Worm (Caenorhabditis elegans): ENCODE results near the gene F43H9.3.

F43H9.3 gene

DNA sequence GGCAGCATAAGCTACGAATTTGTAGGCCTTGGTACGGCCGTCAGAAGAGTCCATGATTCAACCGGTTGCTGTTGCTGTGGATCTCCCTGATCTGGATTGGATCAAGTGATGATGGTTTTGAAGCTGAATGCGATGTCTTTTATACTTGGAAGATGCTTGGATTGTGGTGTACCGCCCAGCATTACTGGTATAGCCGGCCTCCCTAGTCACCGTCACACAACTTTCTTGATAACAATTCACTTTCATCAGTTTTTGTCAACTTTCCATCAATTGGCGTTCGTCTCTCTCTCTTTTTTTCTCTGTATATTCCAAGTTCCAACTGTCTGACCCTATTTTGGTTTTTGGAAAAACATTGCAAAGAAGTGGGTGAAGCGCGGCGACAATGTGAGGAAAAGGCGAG, 26.1 kb upstream of the F43H9.3 start, which contains the start of gene col-43:
TSS of gene col-43 (minus strand) at position 101 of the 400 bp plus-strand sequence.
- no peak for TF ChIP-seq sem-2 (GFP tag; optimal IDR thresholded peaks at IDR 0.05)
- no peak for TF ChIP-seq drap-1 (GFP tag; optimal IDR thresholded peaks at IDR 0.05)
- no peak for TF ChIP-seq blmp-1 (tag; optimal IDR thresholded peaks at IDR 0.05)
- TF ChIP-seq elt-1 (tag; optimal IDR thresholded peaks at IDR 0.05; ENCODE audit: borderline replicate concordance, insufficient read depth), result no peak

DNA sequence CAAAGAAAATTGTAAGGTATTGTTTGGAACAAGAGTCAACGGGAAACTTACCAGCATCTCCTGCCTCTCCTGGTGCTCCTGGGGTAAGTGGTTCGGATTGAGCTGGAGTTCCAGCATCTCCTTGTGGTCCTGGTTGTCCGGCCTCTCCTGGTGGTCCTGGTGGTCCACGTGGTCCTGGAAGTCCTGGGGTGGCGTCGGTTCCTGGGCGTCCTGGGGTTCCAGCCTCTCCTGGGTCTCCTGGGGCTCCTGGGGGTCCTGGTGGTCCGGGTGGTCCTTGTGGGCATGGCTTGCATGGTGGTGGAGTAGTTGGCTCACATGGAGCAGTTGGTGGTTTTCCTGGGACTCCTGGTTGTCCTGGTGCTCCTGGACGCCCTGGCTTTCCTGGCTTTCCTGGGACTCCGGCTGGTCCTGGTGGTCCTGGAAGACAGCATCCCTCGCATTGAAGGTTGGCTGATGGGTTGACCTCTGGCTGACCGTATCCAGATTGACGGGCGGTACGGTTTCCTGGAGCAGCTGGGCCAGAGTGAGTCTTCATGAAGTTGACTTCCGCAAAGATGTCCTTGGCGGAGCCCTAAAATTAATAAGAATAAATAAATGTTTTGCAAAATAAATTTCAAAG, 25.4 kb upstream of the F43H9.3 start:
- TF ChIP-seq nhr-76 (tag; optimal IDR thresholded peaks at IDR 0.05) (no peak), mep-1 (tag; optimal IDR thresholded peaks at IDR 0.05) (no peak), tbx-8 (GFP tag; optimal IDR thresholded peaks at IDR 0.05) (no peak), unc-62 (GFP tag; optimal IDR thresholded peaks at IDR 0.05) (no peak), ces-1 (GFP tag; optimal IDR thresholded peaks at IDR 0.05) (no peak)

DNA sequence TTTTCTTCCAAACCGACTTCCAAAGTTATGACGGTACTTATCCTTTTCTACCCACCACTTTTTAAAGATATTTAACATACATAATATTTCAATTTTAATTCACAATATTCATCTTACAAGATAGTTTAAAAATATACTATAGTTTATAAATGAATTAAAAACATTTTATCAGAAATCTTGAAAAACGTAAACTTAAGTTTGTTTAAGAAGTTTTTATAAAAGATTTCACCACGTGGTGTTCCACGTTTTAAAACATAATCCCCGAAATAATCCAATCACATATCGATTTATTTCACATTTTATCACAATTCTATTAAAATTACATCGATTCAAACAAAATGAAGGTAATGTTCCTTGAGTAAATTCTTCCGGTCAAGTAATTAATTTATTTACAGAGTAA, 22.0 kb upstream of the F43H9.3 start, which contains the start of gene ZC513.3:
TSS of gene ZC513.3 (plus strand) at position 301 of the 400 bp plus-strand sequence.
- TF ChIP-seq ceh-39 (tag; optimal IDR thresholded peaks at IDR 0.05) (no peak), hlh-1 (tag; optimal IDR thresholded peaks at IDR 0.05) (no peak), lin-32 (GFP tag; optimal IDR thresholded peaks at IDR 0.05) (no peak), zip-8 (tag; optimal IDR thresholded peaks at IDR 0.05) (no peak), pha-4 (tag; optimal IDR thresholded peaks at IDR 0.05) (no peak), drap-1 (GFP tag; optimal IDR thresholded peaks at IDR 0.05) (no peak), M03D4.4 (tag; optimal IDR thresholded peaks at IDR 0.05) (no peak), ham-2 (GFP tag; optimal IDR thresholded peaks at IDR 0.05) (no peak), nhr-12 (tag; optimal IDR thresholded peaks at IDR 0.05) (no peak), unc-120 (tag; optimal IDR thresholded peaks at IDR 0.05; ENCODE audit: poor library complexity, severe bottlenecking) (no peak), ztf-11 (tag; optimal IDR thresholded peaks at IDR 0.05) (no peak)

DNA sequence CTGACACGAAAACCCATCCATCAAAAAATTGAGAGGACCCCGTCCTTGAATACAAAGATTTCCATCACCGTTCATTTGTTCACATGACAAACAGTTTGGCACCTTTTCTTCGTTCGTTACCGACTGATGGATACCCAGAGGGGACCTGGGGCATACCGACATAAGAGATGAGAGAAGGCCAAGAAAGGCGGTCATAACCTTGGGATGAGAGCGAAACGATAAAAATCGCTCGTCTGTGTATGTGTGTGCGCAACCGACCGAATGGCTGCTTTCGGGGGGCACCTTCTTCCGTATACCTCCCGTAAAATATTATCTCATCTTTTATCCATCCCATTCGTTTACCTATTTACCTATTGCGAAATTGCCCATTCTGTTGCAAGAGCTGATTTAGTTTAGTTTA, 20.2 kb upstream of the F43H9.3 start:
- TF ChIP-seq elt-1 (tag; optimal IDR thresholded peaks at IDR 0.05; ENCODE audit: borderline replicate concordance, insufficient read depth), result peak; percentile 54
- peak; percentile 49 for TF ChIP-seq unc-62 (GFP tag; optimal IDR thresholded peaks at IDR 0.05)
- no peak for TF ChIP-seq nhr-76 (tag; optimal IDR thresholded peaks at IDR 0.05)
- TF ChIP-seq ham-2 (GFP tag; optimal IDR thresholded peaks at IDR 0.05), result peak; percentile 51
- no peak for TF ChIP-seq M03D4.4 (tag; optimal IDR thresholded peaks at IDR 0.05)
- TF ChIP-seq nhr-2 (tag; optimal IDR thresholded peaks at IDR 0.05), result peak; percentile 49
- TF ChIP-seq lin-13 (tag; optimal IDR thresholded peaks at IDR 0.05), result no peak
- TF ChIP-seq tbx-8 (GFP tag; optimal IDR thresholded peaks at IDR 0.05), result no peak
- TF ChIP-seq flh-1 (GFP tag; optimal IDR thresholded peaks at IDR 0.05), result no peak
- no peak for TF ChIP-seq hlh-1 (tag; optimal IDR thresholded peaks at IDR 0.05)

DNA sequence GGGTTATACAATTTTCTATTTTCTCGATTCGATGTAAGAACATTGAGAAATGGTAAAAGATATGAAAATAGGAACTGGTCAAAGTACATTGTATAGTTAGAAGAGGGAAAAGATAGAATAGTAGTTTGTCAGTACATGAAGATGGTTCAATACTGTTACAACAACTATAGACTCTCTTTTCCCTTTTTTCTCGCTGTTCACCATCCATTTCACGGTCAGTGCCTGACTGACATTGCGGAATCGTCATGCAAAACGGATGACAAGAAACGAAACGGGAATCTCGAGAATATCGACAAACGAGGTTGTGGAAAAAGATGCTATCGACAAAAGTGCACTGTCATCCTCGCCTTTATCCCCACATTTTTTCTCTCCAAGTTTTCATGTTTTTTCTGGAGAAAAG, 18.9 kb upstream of the F43H9.3 start:
- TF ChIP-seq elt-1 (tag; optimal IDR thresholded peaks at IDR 0.05; ENCODE audit: borderline replicate concordance, insufficient read depth), result peak; percentile 38
- no peak for TF ChIP-seq bed-3 (GFP tag; optimal IDR thresholded peaks at IDR 0.05)

DNA sequence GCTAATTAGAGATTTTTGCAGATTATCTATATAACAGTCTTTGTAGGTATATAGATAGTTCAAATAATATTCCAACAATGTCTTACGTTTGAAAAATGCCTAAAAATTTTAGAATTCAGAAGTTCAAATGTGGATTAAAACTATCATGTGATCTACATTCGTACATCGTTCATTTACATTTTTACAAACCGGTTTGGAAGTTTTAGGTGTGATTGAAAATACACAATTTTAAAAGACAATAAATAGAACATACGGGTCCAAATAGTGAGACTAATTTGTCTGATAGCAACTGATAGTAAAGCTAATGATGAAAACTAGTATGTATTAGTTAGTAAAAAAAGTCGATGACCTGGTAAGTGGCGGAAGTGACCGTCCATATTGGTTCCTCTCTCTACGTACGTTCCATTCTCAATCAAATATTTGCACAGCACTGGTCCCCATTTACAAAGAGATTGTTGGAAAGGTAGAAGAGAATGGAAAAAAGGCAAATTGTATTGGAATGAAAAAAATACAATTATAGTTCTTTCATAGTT, 16.7 kb upstream of the F43H9.3 start:
- TF ChIP-seq zip-8 (tag; optimal IDR thresholded peaks at IDR 0.05) (no peak), lsy-2 (tag; optimal IDR thresholded peaks at IDR 0.05) (no peak), unc-62 (GFP tag; optimal IDR thresholded peaks at IDR 0.05) (no peak), unc-120 (tag; optimal IDR thresholded peaks at IDR 0.05; ENCODE audit: poor library complexity, severe bottlenecking) (no peak), ceh-43 (GFP tag; optimal IDR thresholded peaks at IDR 0.05) (no peak), nhr-2 (tag; optimal IDR thresholded peaks at IDR 0.05) (no peak), bed-3 (GFP tag; optimal IDR thresholded peaks at IDR 0.05) (no peak), nhr-76 (tag; optimal IDR thresholded peaks at IDR 0.05) (no peak), drap-1 (GFP tag; optimal IDR thresholded peaks at IDR 0.05) (no peak), mab-5 (tag; optimal IDR thresholded peaks at IDR 0.05) (no peak), M03D4.4 (tag; optimal IDR thresholded peaks at IDR 0.05) (no peak)

Measured in whole organism, mixed stage, embryonic.